Worm (Caenorhabditis elegans) whole organism, mixed stage, embryonic: Measurements from ENCODE around the gene F53F4.18.

Source experiments
- M03D4.4 ChIP-seq: sonication (generic microtip); optimal IDR thresholded peaks from 2 replicates; lab custom pipeline; 2017; ENCODE audit warnings: mild to moderate bottlenecking, missing genetic modification characterization, missing compliant biosample characterization
- bed-3 ChIP-seq: fragments of 200-800 bp; sonication (Bioruptor generic); optimal IDR thresholded peaks from 3 replicates; lab custom pipeline; 2018; ENCODE audit warnings: mild to moderate bottlenecking, missing genetic modification characterization, moderate library complexity, missing compliant biosample characterization
- blmp-1 ChIP-seq: fragments of 150-350 bp; optimal IDR thresholded peaks from 2 replicates; lab custom pipeline; 2014; ENCODE audit warnings: missing biosample characterization, missing genetic modification characterization
- ceh-39 ChIP-seq: fragments of 150-350 bp; optimal IDR thresholded peaks from 2 replicates; lab custom pipeline; 2014; ENCODE audit warnings: missing biosample characterization, missing genetic modification characterization
- ceh-43 ChIP-seq: fragments of 200-800 bp; sonication (Bioruptor generic); optimal IDR thresholded peaks from 2 replicates; lab custom pipeline; 2018; ENCODE audit warnings: mild to moderate bottlenecking, missing genetic modification characterization, moderate library complexity, missing compliant biosample characterization
- ceh-83 ChIP-seq: fragments of 200-800 bp; sonication (Bioruptor generic); optimal IDR thresholded peaks from 2 replicates; lab custom pipeline; 2018; ENCODE audit warnings: mild to moderate bottlenecking, missing genetic modification characterization, missing compliant biosample characterization
- ces-1 ChIP-seq: fragments of 150-350 bp; optimal IDR thresholded peaks from 2 replicates; lab custom pipeline; 2014; ENCODE audit warnings: missing biosample characterization, missing genetic modification reagents, missing genetic modification characterization
- cnd-1 ChIP-seq: fragments of 200-800 bp; sonication (Bioruptor generic); optimal IDR thresholded peaks from 2 replicates; lab custom pipeline; 2018; ENCODE audit warnings: mild to moderate bottlenecking, missing genetic modification characterization, missing compliant biosample characterization
- elt-1 ChIP-seq: sonication (generic microtip); optimal IDR thresholded peaks from 2 replicates; lab custom pipeline; 2017; ENCODE audit warnings: missing genetic modification characterization, mild to moderate bottlenecking, missing compliant biosample characterization, antibody characterized with exemption, moderate library complexity, borderline replicate concordance; ENCODE audit not compliant: insufficient read depth
- elt-3 ChIP-seq: fragments of 150-350 bp; optimal IDR thresholded peaks from 2 replicates; lab custom pipeline; 2014; ENCODE audit warnings: missing biosample characterization, missing genetic modification characterization
- flh-1 ChIP-seq: fragments of 200-800 bp; sonication (Bioruptor generic); optimal IDR thresholded peaks from 2 replicates; lab custom pipeline; 2018; ENCODE audit warnings: mild to moderate bottlenecking, missing genetic modification characterization, moderate library complexity, missing compliant biosample characterization
- ham-2 ChIP-seq: fragments of 200-800 bp; sonication (Bioruptor generic); optimal IDR thresholded peaks from 2 replicates; lab custom pipeline; 2018; ENCODE audit warnings: mild to moderate bottlenecking, missing genetic modification characterization, missing compliant biosample characterization
- lin-13 ChIP-seq: fragments of 150-350 bp; optimal IDR thresholded peaks from 2 replicates; lab custom pipeline; 2014; ENCODE audit warnings: missing biosample characterization, missing genetic modification characterization
- lin-32 ChIP-seq: fragments of 200-800 bp; sonication (Bioruptor generic); optimal IDR thresholded peaks from 2 replicates; lab custom pipeline; 2018; ENCODE audit warnings: mild to moderate bottlenecking, missing genetic modification characterization, missing compliant biosample characterization
- lsy-2 ChIP-seq: fragments of 150-350 bp; optimal IDR thresholded peaks from 2 replicates; lab custom pipeline; 2014; ENCODE audit warnings: missing biosample characterization, missing genetic modification characterization
- mab-5 ChIP-seq: fragments of 150-350 bp; optimal IDR thresholded peaks from 2 replicates; lab custom pipeline; 2014; ENCODE audit warnings: missing biosample characterization, missing genetic modification characterization
- mep-1 ChIP-seq: fragments of 150-350 bp; optimal IDR thresholded peaks from 2 replicates; lab custom pipeline; 2017; ENCODE audit warnings: missing biosample characterization, missing genetic modification reagents, missing genetic modification characterization, inconsistent platforms
- mls-2 ChIP-seq: sonication (generic microtip); optimal IDR thresholded peaks from 2 replicates; lab custom pipeline; 2016; ENCODE audit warnings: mild to moderate bottlenecking, missing genetic modification characterization, moderate library complexity, missing compliant biosample characterization
- nhr-12 ChIP-seq: fragments of 150-350 bp; optimal IDR thresholded peaks from 2 replicates; lab custom pipeline; 2014; ENCODE audit warnings: missing biosample characterization, missing genetic modification characterization
- nhr-2 ChIP-seq: fragments of 150-350 bp; optimal IDR thresholded peaks from 2 replicates; lab custom pipeline; 2014; ENCODE audit warnings: missing biosample characterization, missing genetic modification characterization
- nhr-28 ChIP-seq: fragments of 150-350 bp; optimal IDR thresholded peaks from 2 replicates; lab custom pipeline; 2014; ENCODE audit warnings: missing biosample characterization, missing genetic modification characterization
- nhr-76 ChIP-seq: sonication (generic microtip); optimal IDR thresholded peaks from 2 replicates; lab custom pipeline; 2017; ENCODE audit warnings: missing biosample characterization, missing genetic modification characterization
- pha-4 ChIP-seq: fragments of 150-350 bp; optimal IDR thresholded peaks from 2 replicates; lab custom pipeline; 2018; ENCODE audit warnings: missing biosample characterization, missing genetic modification reagents, missing genetic modification characterization
- sem-2 ChIP-seq: fragments of 200-800 bp; sonication (Bioruptor generic); optimal IDR thresholded peaks from 2 replicates; lab custom pipeline; 2018; ENCODE audit warnings: mild to moderate bottlenecking, missing genetic modification characterization, missing compliant biosample characterization
- snpc-4 ChIP-seq: fragments of 150-350 bp; optimal IDR thresholded peaks from 2 replicates; lab custom pipeline; 2014; ENCODE audit warnings: missing biosample characterization, missing genetic modification characterization
- unc-120 ChIP-seq: sonication (generic microtip); optimal IDR thresholded peaks from 2 replicates; lab custom pipeline; 2017; ENCODE audit warnings: missing genetic modification characterization, missing compliant biosample characterization; ENCODE audit not compliant: poor library complexity, severe bottlenecking
- unc-39 ChIP-seq: fragments of 150-350 bp; optimal IDR thresholded peaks from 2 replicates; lab custom pipeline; 2014; ENCODE audit warnings: missing biosample characterization, missing genetic modification characterization
- unc-62 ChIP-seq: fragments of 150-350 bp; optimal IDR thresholded peaks from 2 replicates; lab custom pipeline; 2014; ENCODE audit warnings: missing biosample characterization, missing genetic modification reagents, missing genetic modification characterization
- ztf-11 ChIP-seq: fragments of 150-350 bp; optimal IDR thresholded peaks from 2 replicates; lab custom pipeline; 2014; ENCODE audit warnings: missing biosample characterization, missing genetic modification characterization

The F53F4.18 gene

ce11 chrV:13566967-13567366 is 23.0 kb upstream of the F53F4.18 start:
- TF ChIP-seq unc-62 (GFP tag; lab: Kevin White, UChicago) (no peak), elt-3 (tag; lab: Kevin White, UChicago) (no peak), ham-2 (no peak), nhr-28 (tag; lab: Kevin White, UChicago) (no peak), nhr-12 (no peak), bed-3 (GFP tag; lab: Kevin White, UChicago) (no peak), lsy-2 (tag; lab: Kevin White, UChicago) (no peak), cnd-1 (no peak), blmp-1 (no peak), ztf-11 (tag; lab: Kevin White, UChicago) (no peak), M03D4.4 (tag; lab: Kevin White, UChicago) (no peak), unc-120 (tag; lab: Kevin White, UChicago) (no peak)

- TF ChIP-seq nhr-2 (tag; lab: Kevin White, UChicago) (peak; percentile 19), mep-1 (peak; percentile 27), nhr-12 (no peak), lsy-2 (tag; lab: Kevin White, UChicago) (peak; percentile 49), sem-2 (GFP tag; lab: Kevin White, UChicago) (no peak)
These were observed 21.4 kb upstream of the F53F4.18 start, which contains the start of the genes nuaf-1 and bir-2 for ce11 chrV:13568533-13568932. TSS of gene nuaf-1 (minus strand) at chrV:13568630. TSS of gene bir-2 (plus strand) at chrV:13568850.

ce11 chrV:13571714-13572258 is 18.1 kb upstream of the F53F4.18 start, which contains the start of gene C50B8.4:
TSS of gene C50B8.4 (plus strand) at chrV:13572012.
- TF ChIP-seq mls-2 (tag; lab: Kevin White, UChicago) (no peak), ceh-39 (tag; lab: Kevin White, UChicago) (no peak), flh-1 (GFP tag; lab: Kevin White, UChicago) (no peak), ceh-43 (GFP tag; lab: Kevin White, UChicago) (no peak), ceh-83 (no peak), elt-3 (tag; lab: Kevin White, UChicago) (no peak), unc-62 (GFP tag; lab: Kevin White, UChicago) (no peak), nhr-12 (no peak), unc-120 (tag; lab: Kevin White, UChicago) (no peak), mab-5 (tag; lab: Kevin White, UChicago) (no peak)

DNA sequence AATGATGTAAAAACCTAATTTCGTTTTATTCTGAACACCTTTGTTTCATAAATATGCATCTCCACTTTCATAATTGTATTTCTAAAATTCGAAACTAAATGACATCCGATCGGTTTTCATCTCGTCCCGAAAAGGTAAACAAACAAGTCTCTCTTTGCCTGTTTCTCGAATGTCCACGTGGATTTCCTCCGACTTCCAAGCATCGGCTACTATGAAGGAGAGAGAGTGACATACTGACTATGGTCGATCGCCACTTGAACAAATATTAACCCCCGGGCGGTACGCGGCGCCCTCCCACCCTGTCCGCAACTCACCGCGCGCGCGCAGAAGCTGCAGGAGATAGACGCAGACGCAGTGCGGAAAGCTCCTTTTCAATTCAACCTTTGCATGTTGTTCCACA is 14.1 kb upstream of the F53F4.18 start:
- TF ChIP-seq flh-1 (GFP tag; lab: Kevin White, UChicago) (no peak), lsy-2 (tag; lab: Kevin White, UChicago) (no peak), blmp-1 (no peak), mab-5 (tag; lab: Kevin White, UChicago) (no peak), pha-4 (peak; percentile 94), lin-32 (GFP tag; lab: Kevin White, UChicago) (no peak), elt-1 (tag; lab: Kevin White, UChicago) (no peak)

DNA sequence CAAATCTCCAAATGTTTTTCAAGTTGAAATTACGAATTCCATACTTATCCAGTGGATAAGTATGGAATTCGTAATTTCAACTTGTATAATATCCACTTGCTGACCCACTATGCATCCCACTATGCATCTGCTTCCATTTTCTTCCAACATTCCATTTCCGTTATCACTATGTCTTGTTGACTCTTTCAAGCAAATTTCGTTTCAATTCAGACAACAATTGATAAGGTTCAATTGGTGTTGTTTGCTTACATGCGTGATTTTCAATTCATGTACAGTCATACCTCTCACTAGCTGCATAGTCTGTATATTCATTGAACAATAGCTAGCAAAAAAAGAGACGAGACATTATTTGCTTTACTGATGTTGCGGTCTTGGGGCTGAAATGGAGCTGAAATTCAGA is 13.1 kb upstream of the F53F4.18 start:
- no peak for TF ChIP-seq unc-62 (GFP tag; lab: Kevin White, UChicago)
- no peak for TF ChIP-seq cnd-1
- no peak for TF ChIP-seq lin-13 (tag; lab: Kevin White, UChicago)
- TF ChIP-seq M03D4.4 (tag; lab: Kevin White, UChicago): no peak
- TF ChIP-seq nhr-76 (tag; lab: Kevin White, UChicago): no peak
- TF ChIP-seq elt-1 (tag; lab: Kevin White, UChicago): no peak
- TF ChIP-seq pha-4: no peak
- no peak for TF ChIP-seq sem-2 (GFP tag; lab: Kevin White, UChicago)

DNA sequence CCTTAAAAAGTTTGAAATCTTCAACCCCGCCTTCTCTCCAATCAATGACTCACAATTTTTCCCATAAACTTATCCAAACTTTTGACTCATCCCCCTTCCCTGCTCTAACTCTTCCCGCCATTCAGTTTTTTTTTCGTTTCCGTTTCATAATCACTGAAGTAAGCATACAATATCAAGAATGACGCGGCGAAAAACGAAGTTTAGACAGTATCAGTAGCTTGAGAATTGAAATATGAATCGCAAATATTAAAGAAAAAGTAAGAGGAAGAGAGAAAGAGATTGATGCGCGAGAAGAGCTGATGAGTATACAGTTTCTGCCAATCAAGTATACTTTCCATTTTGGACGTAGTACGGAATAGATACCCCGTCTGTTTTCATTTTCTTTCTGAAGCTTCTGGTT is 12.5 kb upstream of the F53F4.18 start:
- no peak for TF ChIP-seq ceh-43 (GFP tag; lab: Kevin White, UChicago)
- no peak for TF ChIP-seq pha-4
- no peak for TF ChIP-seq ces-1 (GFP tag; lab: Kevin White, UChicago)
- no peak for TF ChIP-seq nhr-12
- TF ChIP-seq cnd-1: no peak
- no peak for TF ChIP-seq unc-39 (tag; lab: Kevin White, UChicago)
- no peak for TF ChIP-seq lsy-2 (tag; lab: Kevin White, UChicago)
- no peak for TF ChIP-seq elt-3 (tag; lab: Kevin White, UChicago)
- TF ChIP-seq ztf-11 (tag; lab: Kevin White, UChicago): no peak
- TF ChIP-seq unc-120 (tag; lab: Kevin White, UChicago): no peak
- TF ChIP-seq mls-2 (tag; lab: Kevin White, UChicago): no peak
- no peak for TF ChIP-seq nhr-28 (tag; lab: Kevin White, UChicago)
- no peak for TF ChIP-seq snpc-4 (tag; lab: Kevin White, UChicago)
- no peak for TF ChIP-seq elt-1 (tag; lab: Kevin White, UChicago)
- TF ChIP-seq ceh-39 (tag; lab: Kevin White, UChicago): no peak
- TF ChIP-seq, all 35 proteins: peak for 0
